Worm (Caenorhabditis elegans): Measurements from ENCODE around the gene T26E4.10.

T26E4.10 gene

ce11 chrV:15826110-15826509, 28.1 kb upstream of the T26E4.10 start, which contains the start of gene srbc-51:
TSS of gene srbc-51 (plus strand) at chrV:15826410.
- no peak for TF ChIP-seq lsy-12 (tag; optimal IDR thresholded peaks at IDR 0.05)
- no peak for TF ChIP-seq lin-15B (tag; optimal IDR thresholded peaks at IDR 0.05)
- TF ChIP-seq daf-12 (tag; optimal IDR thresholded peaks at IDR 0.05), result no peak
- no peak for TF ChIP-seq nhr-28 (tag; optimal IDR thresholded peaks at IDR 0.05)
- no peak for TF ChIP-seq ceh-9 (tag; optimal IDR thresholded peaks at IDR 0.05)
- TF ChIP-seq fos-1 (tag; optimal IDR thresholded peaks at IDR 0.05), result no peak

DNA sequence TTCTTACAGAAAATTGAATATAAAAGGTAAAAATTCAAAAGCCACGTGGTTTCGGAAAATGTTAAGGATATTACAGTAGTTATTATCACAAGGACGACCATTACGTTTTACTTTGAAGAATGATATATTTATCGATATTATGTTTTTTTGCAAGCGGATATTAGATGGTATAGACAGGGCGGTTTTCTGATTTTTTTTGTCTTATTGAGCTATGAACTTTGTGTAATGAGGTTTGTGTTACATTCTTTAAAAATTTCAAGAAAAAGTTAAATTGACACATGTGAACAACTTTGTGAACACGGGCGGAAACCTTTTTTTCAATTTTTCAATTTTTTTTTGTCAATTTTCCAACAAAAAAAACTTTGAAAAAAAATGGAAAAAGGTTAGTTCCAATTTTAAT, 26.9 kb upstream of the T26E4.10 start, which contains the start of gene srbc-50:
Gene srbc-50 (minus strand): TSS at position 101 of the 400 bp plus-strand sequence.
- TF ChIP-seq lin-15B (tag; optimal IDR thresholded peaks at IDR 0.05) (no peak), nhr-25 (tag; optimal IDR thresholded peaks at IDR 0.05) (no peak), fkh-10 (GFP tag; optimal IDR thresholded peaks at IDR 0.05) (no peak), fkh-2 (tag; optimal IDR thresholded peaks at IDR 0.05) (no peak), nfya-1 (tag; optimal IDR thresholded peaks at IDR 0.05; ENCODE audit: insufficient read depth) (no peak), ceh-16 (tag; optimal IDR thresholded peaks at IDR 0.05) (no peak)

DNA sequence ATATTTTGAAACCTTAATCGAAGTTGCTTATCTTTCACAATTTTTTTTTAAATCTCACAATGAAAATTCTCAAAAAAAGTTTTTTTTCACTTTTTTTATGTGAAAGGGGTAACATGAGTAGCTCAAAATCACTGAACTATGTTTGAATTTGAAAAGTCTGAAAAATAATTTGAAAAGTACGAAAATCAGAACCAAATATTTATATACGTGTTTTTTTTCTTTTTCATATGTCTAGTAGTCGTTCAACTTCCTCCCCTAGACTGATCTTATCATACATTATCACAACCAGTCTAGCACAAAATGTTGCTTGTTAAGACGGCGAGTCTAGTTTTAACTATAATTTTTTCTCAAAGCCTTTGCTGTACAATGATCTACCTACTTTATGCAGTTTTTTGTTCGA, 23.4 kb upstream of the T26E4.10 start, which contains the start of gene srbc-49:
Gene srbc-49 (plus strand): TSS at position 301 of the 400 bp plus-strand sequence.
- TF ChIP-seq nhr-76 (tag; optimal IDR thresholded peaks at IDR 0.05), result no peak
- TF ChIP-seq hmg-11 (tag; optimal IDR thresholded peaks at IDR 0.05), result no peak
- TF ChIP-seq lin-15B (tag; optimal IDR thresholded peaks at IDR 0.05), result no peak
- no peak for TF ChIP-seq ceh-9 (tag; optimal IDR thresholded peaks at IDR 0.05)
- TF ChIP-seq nhr-43 (tag; optimal IDR thresholded peaks at IDR 0.05; ENCODE audit: poor library complexity, severe bottlenecking), result no peak
- no peak for TF ChIP-seq nhr-12 (tag; optimal IDR thresholded peaks at IDR 0.05)
- TF ChIP-seq ceh-82 (tag; optimal IDR thresholded peaks at IDR 0.05), result no peak
- TF ChIP-seq nhr-28 (tag; optimal IDR thresholded peaks at IDR 0.05), result no peak
- TF ChIP-seq elt-1 (tag; optimal IDR thresholded peaks at IDR 0.05), result no peak
- no peak for TF ChIP-seq tbx-2 (tag; optimal IDR thresholded peaks at IDR 0.05)
- no peak for TF ChIP-seq elt-3 (tag; optimal IDR thresholded peaks at IDR 0.05)
- no peak for TF ChIP-seq ZK546.5 (tag; optimal IDR thresholded peaks at IDR 0.05)
- TF ChIP-seq ztf-11 (tag; optimal IDR thresholded peaks at IDR 0.05), result no peak
- TF ChIP-seq egl-27 (tag; optimal IDR thresholded peaks at IDR 0.05), result no peak
- TF ChIP-seq eor-1 (tag; optimal IDR thresholded peaks at IDR 0.05), result no peak
- TF ChIP-seq nhr-25 (tag; optimal IDR thresholded peaks at IDR 0.05), result no peak
- no peak for TF ChIP-seq nhr-77 (tag; optimal IDR thresholded peaks at IDR 0.05)
- TF ChIP-seq lin-39 (tag; optimal IDR thresholded peaks at IDR 0.05), result no peak
- TF ChIP-seq fkh-10 (GFP tag; optimal IDR thresholded peaks at IDR 0.05), result no peak

- TF ChIP-seq ceh-82 (tag; optimal IDR thresholded peaks at IDR 0.05), result no peak
- TF ChIP-seq lin-39 (tag; optimal IDR thresholded peaks at IDR 0.05), result no peak
- no peak for TF ChIP-seq elt-3 (tag; optimal IDR thresholded peaks at IDR 0.05)
- no peak for TF ChIP-seq nhr-43 (tag; optimal IDR thresholded peaks at IDR 0.05; ENCODE audit: poor library complexity, severe bottlenecking)
- TF ChIP-seq egl-5 (tag; optimal IDR thresholded peaks at IDR 0.05), result no peak
- no peak for TF ChIP-seq zag-1 (tag; optimal IDR thresholded peaks at IDR 0.05)
- no peak for TF ChIP-seq fkh-2 (tag; optimal IDR thresholded peaks at IDR 0.05)
- TF ChIP-seq ceh-16 (tag; optimal IDR thresholded peaks at IDR 0.05), result no peak
- TF ChIP-seq sea-2 (GFP tag; optimal IDR thresholded peaks at IDR 0.05), result no peak
- no peak for TF ChIP-seq nhr-77 (tag; optimal IDR thresholded peaks at IDR 0.05)
- TF ChIP-seq nhr-76 (tag; optimal IDR thresholded peaks at IDR 0.05), result no peak
- no peak for TF ChIP-seq fkh-10 (GFP tag; optimal IDR thresholded peaks at IDR 0.05)
- TF ChIP-seq skn-1 (tag; optimal IDR thresholded peaks at IDR 0.05), result no peak
- TF ChIP-seq unc-62 (GFP tag; optimal IDR thresholded peaks at IDR 0.05), result no peak
- no peak for TF ChIP-seq nhr-11 (tag; optimal IDR thresholded peaks at IDR 0.05)
- TF ChIP-seq pqm-1 (tag; optimal IDR thresholded peaks at IDR 0.05), result no peak
- TF ChIP-seq nhr-23 (tag; optimal IDR thresholded peaks at IDR 0.05), result no peak
- no peak for TF ChIP-seq nhr-12 (tag; optimal IDR thresholded peaks at IDR 0.05)
- TF ChIP-seq egl-27 (tag; optimal IDR thresholded peaks at IDR 0.05), result no peak
These were observed 22.0 kb upstream of the T26E4.10 start, which contains the start of gene srbc-48 for ce11 chrV:15819983-15820382. TSS of gene srbc-48 (plus strand) at chrV:15820283.

ce11 chrV:15817746-15818145, 19.7 kb upstream of the T26E4.10 start, which contains the start of gene abf-3:
TSS of gene abf-3 (minus strand) at chrV:15817846.
- TF ChIP-seq elt-1 (tag; optimal IDR thresholded peaks at IDR 0.05), result no peak
- no peak for TF ChIP-seq nhr-76 (tag; optimal IDR thresholded peaks at IDR 0.05)
- no peak for TF ChIP-seq tbx-2 (tag; optimal IDR thresholded peaks at IDR 0.05)
- TF ChIP-seq ceh-28 (tag; optimal IDR thresholded peaks at IDR 0.05), result no peak
- no peak for TF ChIP-seq nhr-77 (tag; optimal IDR thresholded peaks at IDR 0.05)
- TF ChIP-seq hmg-11 (tag; optimal IDR thresholded peaks at IDR 0.05), result no peak
- TF ChIP-seq nhr-11 (tag; optimal IDR thresholded peaks at IDR 0.05), result no peak
- no peak for TF ChIP-seq ceh-9 (tag; optimal IDR thresholded peaks at IDR 0.05)
- no peak for TF ChIP-seq mdl-1 (tag; optimal IDR thresholded peaks at IDR 0.05)
- TF ChIP-seq egl-5 (tag; optimal IDR thresholded peaks at IDR 0.05), result no peak
- TF ChIP-seq nhr-67 (tag; optimal IDR thresholded peaks at IDR 0.05), result no peak

Data from whole organism, L3 larva.